Worm (Caenorhabditis elegans) whole organism, L4 larva: ENCODE data around the gene sulp-2.
A peak's percentile ranks its signal among the peaks of the same experiment; 100 is the strongest.

Experiments used
- D1046.2 ChIP-seq: fragments of 200-800 bp; sonication (Bioruptor generic); IDR thresholded peaks from 2 replicates; pipeline ENCODE4 v1.3.6; 2022; ENCODE audit warnings: missing genetic modification characterization, missing compliant biosample characterization
- Y105C5A.15 ChIP-seq: fragments of 200-800 bp; sonication (Bioruptor generic); IDR thresholded peaks from 2 replicates; pipeline ENCODE4 v1.3.6; 2022; ENCODE audit warnings: missing genetic modification characterization, missing compliant biosample characterization
- aly-2 ChIP-seq: sonication (generic microtip); optimal IDR thresholded peaks from 2 replicates; lab custom pipeline; 2018; ENCODE audit warnings: missing biosample characterization, missing genetic modification characterization
- attf-4 ChIP-seq: sonication (generic microtip); optimal IDR thresholded peaks from 3 replicates; lab custom pipeline; 2017; ENCODE audit warnings: missing biosample characterization, missing genetic modification characterization
- ceh-32 ChIP-seq: sonication (generic microtip); optimal IDR thresholded peaks from 2 replicates; lab custom pipeline; 2016; ENCODE audit warnings: mild to moderate bottlenecking, missing genetic modification characterization, missing compliant biosample characterization; ENCODE audit not compliant: poor library complexity
- ces-1 ChIP-seq: fragments of 150-350 bp; sonication (generic microtip); optimal IDR thresholded peaks from 4 replicates; lab custom pipeline; 2014; ENCODE audit warnings: missing biosample characterization, missing genetic modification reagents, missing genetic modification characterization
- ctbp-1 ChIP-seq: fragments of 200-800 bp; sonication (Bioruptor generic); IDR thresholded peaks from 2 replicates; pipeline ENCODE4 v1.3.6; 2022; ENCODE audit warnings: missing genetic modification reagents, missing genetic modification characterization, missing compliant biosample characterization
- daf-12 ChIP-seq: fragments of 150-350 bp; optimal IDR thresholded peaks from 2 replicates; lab custom pipeline; 2014; ENCODE audit warnings: missing biosample characterization, missing genetic modification reagents, missing genetic modification characterization
- dmd-6 ChIP-seq: fragments of 200-800 bp; sonication (Bioruptor generic); IDR thresholded peaks from 2 replicates; pipeline ENCODE4 v1.3.6; 2022; ENCODE audit warnings: missing genetic modification reagents, missing genetic modification characterization, missing compliant biosample characterization
- dve-1 ChIP-seq: sonication (generic microtip); optimal IDR thresholded peaks from 2 replicates; lab custom pipeline; 2017; ENCODE audit warnings: antibody characterized with exemption, mild to moderate bottlenecking, missing genetic modification characterization, missing compliant biosample characterization; ENCODE audit not compliant: insufficient read depth
- fos-1 ChIP-seq: fragments of 150-350 bp; optimal IDR thresholded peaks from 2 replicates; lab custom pipeline; 2014; ENCODE audit warnings: missing biosample characterization, missing genetic modification characterization
- hlh-11 ChIP-seq: fragments of 200-800 bp; sonication (Bioruptor generic); optimal IDR thresholded peaks from 2 replicates; lab custom pipeline; 2018; ENCODE audit warnings: mild to moderate bottlenecking, missing genetic modification characterization, missing compliant biosample characterization
- hlh-30 ChIP-seq: sonication (generic microtip); optimal IDR thresholded peaks from 2 replicates; lab custom pipeline; 2017; ENCODE audit warnings: antibody characterized with exemption, mild to moderate bottlenecking, missing genetic modification characterization, missing compliant biosample characterization; ENCODE audit not compliant: insufficient read depth
- hmg-1.1 ChIP-seq: fragments of 200-800 bp; sonication (Bioruptor generic); IDR thresholded peaks from 2 replicates; pipeline ENCODE4 v1.3.6; 2022; ENCODE audit warnings: missing genetic modification reagents, missing genetic modification characterization, missing compliant biosample characterization
- lin-15B ChIP-seq: fragments of 150-350 bp; sonication (generic microtip); optimal IDR thresholded peaks from 3 replicates; lab custom pipeline; 2014; ENCODE audit warnings: missing biosample characterization, missing genetic modification characterization
- mdl-1 ChIP-seq, 2 experiments: fragments of 150-350 bp in 1 of 2; sonication (generic microtip) in 1 of 2; optimal IDR thresholded peaks; 2 replicates each; lab custom pipeline; 2014 to 2017; ENCODE audit warnings: missing biosample characterization in 2 of 2, missing genetic modification characterization in 2 of 2
- mdt-29 ChIP-seq: fragments of 200-800 bp; sonication (Bioruptor generic); IDR thresholded peaks from 2 replicates; pipeline ENCODE4 v1.3.6; 2022; ENCODE audit warnings: missing genetic modification reagents, missing genetic modification characterization, missing compliant biosample characterization
- mxl-3 ChIP-seq: fragments of 200-800 bp; sonication (Bioruptor generic); optimal IDR thresholded peaks from 2 replicates; lab custom pipeline; 2018; ENCODE audit warnings: mild to moderate bottlenecking, missing genetic modification characterization, missing compliant biosample characterization
- nhr-10 ChIP-seq: fragments of 150-350 bp; optimal IDR thresholded peaks from 2 replicates; lab custom pipeline; 2014; ENCODE audit warnings: missing biosample characterization, missing genetic modification characterization
- nhr-111 ChIP-seq: fragments of 200-800 bp; sonication (Bioruptor generic); optimal IDR thresholded peaks from 2 replicates; lab custom pipeline; 2018; ENCODE audit warnings: mild to moderate bottlenecking, missing genetic modification characterization, missing compliant biosample characterization
- nhr-28 ChIP-seq: fragments of 150-350 bp; optimal IDR thresholded peaks from 2 replicates; lab custom pipeline; 2014; ENCODE audit warnings: missing biosample characterization, missing genetic modification characterization
- nhr-42 ChIP-seq: fragments of 200-800 bp; sonication (Bioruptor generic); IDR thresholded peaks from 2 replicates; pipeline ENCODE4 v1.3.6; 2022; ENCODE audit warnings: missing genetic modification characterization, missing compliant biosample characterization
- nhr-48 ChIP-seq: sonication (generic microtip); optimal IDR thresholded peaks from 2 replicates; lab custom pipeline; 2016; ENCODE audit warnings: mild to moderate bottlenecking, missing genetic modification characterization, missing compliant biosample characterization
- php-3 ChIP-seq: fragments of 200-800 bp; sonication (Bioruptor generic); IDR thresholded peaks from 2 replicates; pipeline ENCODE4 v1.3.6; 2022; ENCODE audit warnings: missing genetic modification reagents, missing genetic modification characterization, missing compliant biosample characterization
- pqm-1 ChIP-seq: sonication (generic microtip); optimal IDR thresholded peaks from 2 replicates; lab custom pipeline; 2017; ENCODE audit warnings: missing biosample characterization, missing genetic modification characterization
- tra-1 ChIP-seq: fragments of 200-800 bp; sonication (Bioruptor generic); IDR thresholded peaks from 2 replicates; pipeline ENCODE4 v1.3.6; 2022; ENCODE audit warnings: missing genetic modification reagents, missing genetic modification characterization, missing compliant biosample characterization
- unc-39 ChIP-seq: sonication (generic microtip); optimal IDR thresholded peaks from 2 replicates; lab custom pipeline; 2017; ENCODE audit warnings: missing biosample characterization, missing genetic modification characterization
- unc-62 ChIP-seq, 3 experiments: fragments of 150-350 bp in 1 of 3; sonication (generic microtip); optimal IDR thresholded peaks in 2 of 3; peaks in 1 of 3; 1 replicate in 1 of 3; 2 replicates in 2 of 3; lab custom pipeline; 2014 to 2017; ENCODE audit warnings: missing biosample characterization in 3 of 3, missing genetic modification characterization in 3 of 3, missing genetic modification reagents in 3 of 3, missing genotype in 1 of 3
- zag-1 ChIP-seq: fragments of 150-350 bp; optimal IDR thresholded peaks from 2 replicates; lab custom pipeline; 2014; ENCODE audit warnings: missing biosample characterization, missing genetic modification characterization
- ztf-7 ChIP-seq: fragments of 150-350 bp; optimal IDR thresholded peaks from 2 replicates; lab custom pipeline; 2014; ENCODE audit warnings: missing biosample characterization, missing genetic modification characterization

Gene sulp-2

ce11 chrX:5599224-5599623, at the start of gene sulp-2:
Gene sulp-2 (minus strand): TSS chrX:5599330.
- peak; percentile 2 for TF ChIP-seq nhr-28 (tag; lab: Kevin White, UChicago)
- TF ChIP-seq unc-62 (GFP tag; optimal IDR thresholded peaks at IDR 0.05 in 1 of 2; lab: Kevin White, UChicago), result peak in 1 of 2 experiments; percentile 85
- no peak for TF ChIP-seq unc-62 (tag; optimal IDR thresholded peaks at IDR 0.05; lab: Kevin White, UChicago)
- peak; percentile 11 for TF ChIP-seq dve-1 (tag; lab: Kevin White, UChicago)
- peak; percentile 11 for TF ChIP-seq pqm-1 (tag; lab: Kevin White, UChicago)
- no peak for TF ChIP-seq D1046.2 (GFP tag; lab: Robert Waterston, UW)
- TF ChIP-seq hlh-11 (tag; lab: Kevin White, UChicago), result peak; percentile 39

- TF ChIP-seq ztf-7 (tag; lab: Kevin White, UChicago) (no peak), tra-1 (GFP tag; lab: Robert Waterston, UW) (no peak), Y105C5A.15 (no peak), mdt-29 (GFP tag; lab: Robert Waterston, UW) (no peak), ces-1 (no peak), lin-15B (tag; lab: Kevin White, UChicago) (no peak)
These were observed 48.8 kb upstream of the sulp-2 start, which contains the start of gene srv-7 for ce11 chrX:5647884-5648283. Gene srv-7 (minus strand): TSS chrX:5647984.

- no peak for TF ChIP-seq nhr-10 (tag; lab: Kevin White, UChicago)
- 0 out of 2 replicates have a peak, but pooled peaks have one; percentile 33 for TF ChIP-seq php-3
- TF ChIP-seq nhr-42, result no peak
- TF ChIP-seq zag-1 (tag; lab: Kevin White, UChicago), result no peak
- peak; percentile 61 for TF ChIP-seq nhr-48 (tag; lab: Kevin White, UChicago)
- no peak for TF ChIP-seq daf-12 (tag; lab: Kevin White, UChicago)
These were observed 47.9 kb upstream of the sulp-2 start, which contains the start of gene T22B7.3 for ce11 chrX:5646951-5647423. Gene T22B7.3 (plus strand): TSS chrX:5647373.

ce11 chrX:5645606-5646005, 46.5 kb upstream of the sulp-2 start:
- TF ChIP-seq aly-2 (tag; lab: Kevin White, UChicago), result no peak
- peak in 1 of 2 experiments; percentile 82 for TF ChIP-seq unc-62 (GFP tag; optimal IDR thresholded peaks at IDR 0.05 in 1 of 2; lab: Kevin White, UChicago)
- no peak for TF ChIP-seq unc-62 (tag; optimal IDR thresholded peaks at IDR 0.05; lab: Kevin White, UChicago)
- TF ChIP-seq mdl-1 (tag; optimal IDR thresholded peaks at IDR 0.05; lab: Kevin White, UChicago), result peak; percentile 49 to 87
- peak; percentile 76 for TF ChIP-seq nhr-48 (tag; lab: Kevin White, UChicago)
- peak; percentile 77 for TF ChIP-seq hlh-11 (tag; lab: Kevin White, UChicago)
- peak; percentile 51 for TF ChIP-seq nhr-28 (tag; lab: Kevin White, UChicago)
- no peak for TF ChIP-seq ces-1
- no peak for TF ChIP-seq ctbp-1 (GFP tag; lab: Robert Waterston, UW)
- TF ChIP-seq dmd-6 (GFP tag; lab: Robert Waterston, UW), result peak; percentile 44
- TF ChIP-seq hlh-30 (tag; lab: Kevin White, UChicago), result peak; percentile 94
- TF ChIP-seq attf-4 (tag; lab: Kevin White, UChicago), result no peak
- no peak for TF ChIP-seq fos-1 (tag; lab: Kevin White, UChicago)
- TF ChIP-seq ceh-32 (tag; lab: Kevin White, UChicago), result no peak
- TF ChIP-seq mxl-3 (GFP tag; lab: Kevin White, UChicago), result peak; percentile 87
- no peak for TF ChIP-seq nhr-111 (GFP tag; lab: Kevin White, UChicago)
- TF ChIP-seq lin-15B (tag; lab: Kevin White, UChicago), result no peak

- TF ChIP-seq unc-62 (GFP tag; optimal IDR thresholded peaks at IDR 0.05 in 1 of 2; lab: Kevin White, UChicago) (peak in 1 of 2 experiments; percentile 62), unc-62 (tag; optimal IDR thresholded peaks at IDR 0.05; lab: Kevin White, UChicago) (no peak), unc-39 (tag; lab: Kevin White, UChicago) (no peak)
These were observed 45.0 kb upstream of the sulp-2 start for ce11 chrX:5644112-5644511.

- TF ChIP-seq ces-1, result no peak
- 0 out of 2 replicates have a peak, but pooled peaks have one; percentile 19 for TF ChIP-seq hmg-1.1
- TF ChIP-seq, all 104 proteins: peak for 1
These were observed 42.2 kb upstream of the sulp-2 start, which contains the start of gene T22B7.4 for ce11 chrX:5641315-5641714. Gene T22B7.4 (minus strand): TSS chrX:5641415.
